Worm (Caenorhabditis elegans) whole organism, late embryonic: Measurements from ENCODE around the gene dhs-7.

Experiments used
- C08G9.2 ChIP-seq: sonication (generic microtip); optimal IDR thresholded peaks from 2 replicates; lab custom pipeline; 2016; ENCODE audit warnings: mild to moderate bottlenecking, missing genetic modification characterization, moderate library complexity, missing compliant biosample characterization
- C38D4.7 ChIP-seq: fragments of 200-800 bp; sonication (Bioruptor generic); optimal IDR thresholded peaks from 2 replicates; lab custom pipeline; 2018; ENCODE audit warnings: mild to moderate bottlenecking, missing genetic modification characterization, moderate library complexity, missing compliant biosample characterization
- K02D7.2 ChIP-seq: sonication (generic microtip); optimal IDR thresholded peaks from 2 replicates; lab custom pipeline; 2017; ENCODE audit warnings: mild to moderate bottlenecking, missing genetic modification characterization, missing compliant biosample characterization
- K09A11.1 ChIP-seq: sonication (generic microtip); optimal IDR thresholded peaks from 2 replicates; lab custom pipeline; 2017; ENCODE audit warnings: antibody characterized with exemption, mild to moderate bottlenecking, missing genetic modification characterization, missing compliant biosample characterization; ENCODE audit not compliant: insufficient read depth
- ceh-14 ChIP-seq: sonication (generic microtip); optimal IDR thresholded peaks from 2 replicates; lab custom pipeline; 2016; ENCODE audit warnings: missing genotype, missing genetic modification characterization, missing compliant biosample characterization
- ceh-18 ChIP-seq: sonication (generic microtip); optimal IDR thresholded peaks from 2 replicates; lab custom pipeline; 2016; ENCODE audit warnings: missing genetic modification characterization, missing compliant biosample characterization
- ceh-22 ChIP-seq: sonication (generic microtip); optimal IDR thresholded peaks from 2 replicates; lab custom pipeline; 2017; ENCODE audit warnings: missing biosample characterization, missing genetic modification characterization
- ceh-34 ChIP-seq: sonication (generic microtip); optimal IDR thresholded peaks from 2 replicates; lab custom pipeline; 2016; ENCODE audit warnings: mild to moderate bottlenecking, missing genetic modification characterization, missing compliant biosample characterization
- ceh-45 ChIP-seq: fragments of 200-800 bp; sonication (Bioruptor generic); IDR thresholded peaks from 2 replicates; pipeline ENCODE4 v1.3.6; 2022; ENCODE audit warnings: missing genetic modification reagents, missing genetic modification characterization, missing compliant biosample characterization
- dve-1 ChIP-seq: sonication (generic microtip); optimal IDR thresholded peaks from 2 replicates; lab custom pipeline; 2017; ENCODE audit warnings: antibody characterized with exemption, mild to moderate bottlenecking, missing genetic modification characterization, missing compliant biosample characterization
- elt-2 ChIP-seq: sonication (generic microtip); optimal IDR thresholded peaks from 2 replicates; lab custom pipeline; 2016; ENCODE audit warnings: missing genetic modification reagents, missing genetic modification characterization, missing compliant biosample characterization
- ets-4 ChIP-seq: sonication (generic microtip); optimal IDR thresholded peaks from 2 replicates; lab custom pipeline; 2016; ENCODE audit warnings: missing genetic modification characterization, missing compliant biosample characterization
- gmeb-2 ChIP-seq: sonication (generic microtip); optimal IDR thresholded peaks from 2 replicates; lab custom pipeline; 2016; ENCODE audit warnings: missing genetic modification characterization, inconsistent platforms, missing compliant biosample characterization
- hlh-13 ChIP-seq: fragments of 200-800 bp; sonication (Bioruptor generic); optimal IDR thresholded peaks from 2 replicates; lab custom pipeline; 2018; ENCODE audit warnings: mild to moderate bottlenecking, missing genetic modification characterization, missing compliant biosample characterization
- hlh-30 ChIP-seq: sonication (generic microtip); optimal IDR thresholded peaks from 2 replicates; lab custom pipeline; 2017; ENCODE audit warnings: antibody characterized with exemption, missing genetic modification characterization, missing compliant biosample characterization; ENCODE audit not compliant: insufficient read depth
- hlh-6 ChIP-seq: sonication (generic microtip); optimal IDR thresholded peaks from 2 replicates; lab custom pipeline; 2016; ENCODE audit warnings: missing genotype, missing genetic modification characterization, missing compliant biosample characterization
- hlh-8 ChIP-seq: sonication (generic microtip); optimal IDR thresholded peaks from 2 replicates; lab custom pipeline; 2016; ENCODE audit warnings: missing genotype, missing genetic modification characterization, missing compliant biosample characterization
- lim-6 ChIP-seq: sonication (generic microtip); optimal IDR thresholded peaks from 2 replicates; lab custom pipeline; 2016; ENCODE audit warnings: missing genetic modification characterization, missing compliant biosample characterization
- lin-11 ChIP-seq: fragments of 200-800 bp; sonication (Bioruptor generic); optimal IDR thresholded peaks from 2 replicates; lab custom pipeline; 2018; ENCODE audit warnings: mild to moderate bottlenecking, missing genetic modification characterization, missing compliant biosample characterization
- madf-2 ChIP-seq: sonication (generic microtip); optimal IDR thresholded peaks from 2 replicates; lab custom pipeline; 2017; ENCODE audit warnings: missing genetic modification characterization, missing compliant biosample characterization
- mec-3 ChIP-seq: sonication (generic microtip); optimal IDR thresholded peaks from 2 replicates; lab custom pipeline; 2016; ENCODE audit warnings: borderline replicate concordance, missing genetic modification characterization, missing compliant biosample characterization
- pag-3 ChIP-seq: sonication (generic microtip); optimal IDR thresholded peaks from 2 replicates; lab custom pipeline; 2016; ENCODE audit warnings: missing compliant biosample characterization, missing genetic modification characterization, borderline replicate concordance
- pha-2 ChIP-seq: sonication (generic microtip); optimal IDR thresholded peaks from 2 replicates; lab custom pipeline; 2017; ENCODE audit warnings: mild to moderate bottlenecking, missing genetic modification characterization, missing compliant biosample characterization
- pqm-1 ChIP-seq: sonication (generic microtip); optimal IDR thresholded peaks from 2 replicates; lab custom pipeline; 2016; ENCODE audit warnings: missing genetic modification characterization, missing compliant biosample characterization
- pros-1 ChIP-seq: fragments of 150-350 bp; optimal IDR thresholded peaks from 2 replicates; lab custom pipeline; 2014; ENCODE audit warnings: missing biosample characterization, missing genetic modification reagents, missing genetic modification characterization
- rnt-1 ChIP-seq: sonication (generic microtip); optimal IDR thresholded peaks from 2 replicates; lab custom pipeline; 2016; ENCODE audit warnings: missing genetic modification characterization, missing compliant biosample characterization
- sdc-2 ChIP-seq: sonication (generic microtip); optimal IDR thresholded peaks from 2 replicates; lab custom pipeline; 2016; ENCODE audit warnings: missing genotype, missing genetic modification characterization, missing compliant biosample characterization
- unc-3 ChIP-seq, 2 experiments: fragments of 200-800 bp in 1 of 2; sonication (Bioruptor generic) in 1 of 2; sonication (generic microtip) in 1 of 2; conservative IDR thresholded peaks in 1 of 2; optimal IDR thresholded peaks in 1 of 2; 2 replicates each; pipeline versions ENCODE4 v1.3.6 to Lab custom; 2016 to 2022; ENCODE audit warnings: missing compliant biosample characterization in 2 of 2, missing genetic modification characterization in 2 of 2, missing genetic modification reagents in 1 of 2
- unc-42 ChIP-seq: sonication (generic microtip); optimal IDR thresholded peaks from 2 replicates; lab custom pipeline; 2016; ENCODE audit warnings: missing genotype, missing genetic modification characterization, missing compliant biosample characterization
- unc-55 ChIP-seq: sonication (generic microtip); optimal IDR thresholded peaks from 2 replicates; lab custom pipeline; 2017; ENCODE audit warnings: missing biosample characterization, missing genetic modification reagents, missing genetic modification characterization
- zip-5 ChIP-seq: sonication (generic microtip); optimal IDR thresholded peaks from 2 replicates; lab custom pipeline; 2016; ENCODE audit warnings: missing genetic modification characterization, missing compliant biosample characterization
- ztf-16 ChIP-seq: sonication (generic microtip); optimal IDR thresholded peaks from 2 replicates; lab custom pipeline; 2017; ENCODE audit warnings: missing genetic modification characterization, missing compliant biosample characterization

dhs-7 gene

DNA sequence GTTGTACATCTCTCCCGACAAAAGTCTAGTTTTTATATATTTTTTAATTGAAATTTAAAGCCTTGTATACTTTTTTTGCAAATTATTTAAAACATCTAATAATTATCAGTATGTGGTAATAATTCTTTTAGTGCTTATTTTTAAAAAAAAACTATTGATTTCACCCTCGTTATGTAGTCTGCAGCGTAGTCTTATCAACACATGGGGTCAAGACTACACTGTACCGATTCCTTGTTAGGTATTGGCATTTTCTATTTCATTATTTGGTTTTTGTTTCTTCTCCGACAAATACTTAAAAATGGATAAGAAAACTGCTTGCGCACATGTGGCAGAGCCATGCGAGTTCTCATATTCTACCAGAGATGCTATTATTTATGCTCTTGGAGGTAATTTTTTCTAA lies 12.2 kb downstream of the dhs-7 start, which contains the start of gene maoc-1:
Gene maoc-1 (plus strand): TSS at position 237 of the 400 bp plus-strand sequence.
- TF ChIP-seq elt-2 (peak; percentile 16), pag-3 (tag; lab: Kevin White, UChicago) (no peak), ets-4 (tag; lab: Kevin White, UChicago) (no peak)
- TF ChIP-seq, all 69 proteins: peak for 1

DNA sequence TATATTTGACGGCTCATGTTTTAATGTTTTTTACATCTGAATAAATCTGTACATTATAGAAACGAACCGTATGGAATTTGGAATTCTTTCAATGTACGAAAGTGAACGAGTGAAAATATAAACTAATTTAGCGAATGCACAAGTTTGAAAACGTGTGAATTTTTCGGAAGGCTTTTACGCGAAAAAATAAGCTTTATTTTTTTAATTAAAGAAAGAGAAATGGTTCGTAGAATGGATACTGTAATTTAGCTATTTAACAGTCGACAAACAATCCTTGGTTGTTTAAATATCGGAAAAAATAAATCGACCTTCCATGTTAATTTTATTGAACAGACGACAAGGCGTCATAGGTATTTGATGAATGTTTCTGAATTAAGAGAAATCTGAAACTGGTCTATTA lies 12.7 kb downstream of the dhs-7 start, which contains the start of gene acdh-12:
Gene acdh-12 (minus strand): TSS at position 101 of the 400 bp plus-strand sequence.
- no peak for TF ChIP-seq pqm-1 (tag; lab: Kevin White, UChicago)
- TF ChIP-seq ceh-45 (GFP tag; lab: Robert Waterston, UW): no peak
- no peak for TF ChIP-seq pha-2 (tag; lab: Kevin White, UChicago)
- TF ChIP-seq mec-3 (tag; lab: Kevin White, UChicago): no peak
- no peak for TF ChIP-seq C08G9.2 (tag; lab: Kevin White, UChicago)
- TF ChIP-seq lin-11 (tag; lab: Kevin White, UChicago): no peak
- no peak for TF ChIP-seq ceh-14 (tag; lab: Kevin White, UChicago)
- no peak for TF ChIP-seq K02D7.2 (tag; lab: Kevin White, UChicago)
- TF ChIP-seq unc-55 (GFP tag; lab: Kevin White, UChicago): no peak
- TF ChIP-seq lim-6 (tag; lab: Kevin White, UChicago): no peak
- no peak for TF ChIP-seq hlh-13 (GFP tag; lab: Kevin White, UChicago)
- TF ChIP-seq sdc-2 (tag; lab: Kevin White, UChicago): no peak
- TF ChIP-seq ceh-18 (tag; lab: Kevin White, UChicago): no peak
- TF ChIP-seq unc-3 (GFP tag; conservative IDR thresholded peaks at IDR 0.05; lab: Robert Waterston, UW): no peak
- TF ChIP-seq unc-3 (tag; optimal IDR thresholded peaks at IDR 0.05; lab: Kevin White, UChicago): no peak
- no peak for TF ChIP-seq K09A11.1 (tag; lab: Kevin White, UChicago)
- no peak for TF ChIP-seq rnt-1 (tag; lab: Kevin White, UChicago)
- TF ChIP-seq hlh-8 (tag; lab: Kevin White, UChicago): no peak

DNA sequence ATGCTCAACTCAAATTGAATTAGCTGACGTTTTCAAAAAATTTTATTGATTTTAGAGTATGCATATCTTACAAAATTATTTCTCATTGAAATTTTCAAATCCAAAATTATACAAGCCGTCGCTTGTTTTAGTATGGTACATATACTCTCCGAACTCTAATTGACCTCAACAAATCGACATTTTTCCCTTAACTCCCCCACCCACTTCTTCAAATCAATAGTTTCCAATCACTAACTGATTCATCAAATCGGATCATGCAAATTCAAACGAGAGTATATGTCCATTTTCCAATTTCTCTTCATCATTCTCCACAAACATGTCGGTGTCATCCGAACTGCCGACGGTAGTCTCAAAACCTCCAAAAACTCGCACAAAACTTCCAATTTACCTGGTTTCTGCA lies 19.1 kb downstream of the dhs-7 start, which contains the start of gene E04F6.4:
Gene E04F6.4 (plus strand): TSS at position 301 of the 400 bp plus-strand sequence.
- TF ChIP-seq K02D7.2 (tag; lab: Kevin White, UChicago) (no peak), mec-3 (tag; lab: Kevin White, UChicago) (no peak), ceh-22 (tag; lab: Kevin White, UChicago) (no peak), ceh-34 (tag; lab: Kevin White, UChicago) (no peak), zip-5 (tag; lab: Kevin White, UChicago) (no peak), dve-1 (no peak), pros-1 (tag; lab: Kevin White, UChicago) (no peak), elt-2 (no peak), unc-3 (GFP tag; conservative IDR thresholded peaks at IDR 0.05; lab: Robert Waterston, UW) (no peak), unc-3 (tag; optimal IDR thresholded peaks at IDR 0.05; lab: Kevin White, UChicago) (no peak)

DNA sequence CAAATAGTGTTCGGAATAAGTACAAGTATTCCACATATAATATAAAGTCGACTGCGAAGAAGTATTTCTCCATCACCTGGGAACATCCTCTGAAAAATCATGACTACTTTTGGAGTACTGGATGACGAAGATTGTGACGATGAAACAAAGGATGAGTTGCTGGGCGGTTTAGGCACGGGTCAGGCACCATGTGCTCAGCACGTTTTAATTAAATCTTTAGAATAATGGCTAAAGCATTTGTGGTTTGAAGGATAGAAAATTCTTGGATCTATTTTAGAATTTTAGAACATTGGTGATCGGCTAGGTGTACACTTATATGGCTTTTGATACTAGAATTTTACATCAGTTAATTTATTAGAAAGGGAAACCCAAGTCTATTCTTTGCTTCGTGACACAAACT lies 21.1 kb downstream of the dhs-7 start, which contains the start of gene C27H5.6:
Gene C27H5.6 (minus strand): TSS at position 101 of the 400 bp plus-strand sequence.
- TF ChIP-seq dve-1 (no peak), hlh-30 (tag; lab: Kevin White, UChicago) (no peak), unc-42 (tag; lab: Kevin White, UChicago) (no peak), gmeb-2 (no peak), C08G9.2 (tag; lab: Kevin White, UChicago) (no peak), C38D4.7 (GFP tag; lab: Kevin White, UChicago) (no peak), lin-11 (tag; lab: Kevin White, UChicago) (no peak), madf-2 (no peak), pros-1 (tag; lab: Kevin White, UChicago) (no peak), ztf-16 (tag; lab: Kevin White, UChicago) (no peak), hlh-6 (tag; lab: Kevin White, UChicago) (no peak)
